Fruit fly (Drosophila melanogaster): ENCODE results near the gene rdx.

The rdx gene

DNA sequence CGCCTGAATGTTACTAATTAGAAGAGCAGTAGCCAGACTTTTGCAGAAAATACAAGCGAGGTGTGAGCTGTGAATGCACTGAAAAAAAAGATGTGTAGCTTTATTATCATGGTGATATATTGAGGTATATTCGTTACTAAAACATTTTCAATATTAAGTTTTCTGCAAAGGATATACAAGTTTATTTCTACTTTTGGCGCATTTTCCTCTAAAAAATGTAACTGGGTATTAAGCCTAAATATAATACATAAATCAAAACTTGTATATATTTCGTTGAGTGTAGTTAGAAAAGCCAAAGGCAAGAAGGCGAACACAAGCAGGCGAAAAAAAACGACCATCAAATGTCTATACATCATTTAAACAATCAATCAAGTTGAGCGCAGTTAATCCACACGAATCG, 9.8 kb upstream of the rdx start:
- TF ChIP-seq CG9948 (tag; optimal IDR thresholded peaks at IDR 0.05): no peak
- no peak for TF ChIP-seq CG17806 (tag; optimal IDR thresholded peaks at IDR 0.05)
- no peak for TF ChIP-seq Pif1B (GFP tag; optimal IDR thresholded peaks at IDR 0.05)
- TF ChIP-seq rn (GFP tag; IDR thresholded peaks at IDR 0.05): no peak
- no peak for TF ChIP-seq CG13204 (GFP tag; optimal IDR thresholded peaks at IDR 0.05)
- no peak for TF ChIP-seq fd96Ca (GFP tag; IDR thresholded peaks at IDR 0.05)
- TF ChIP-seq Ets98B (GFP tag; IDR thresholded peaks at IDR 0.05): no peak
- no peak for TF ChIP-seq gl (tag; optimal IDR thresholded peaks at IDR 0.05)
- no peak for TF ChIP-seq CG8301 (tag; optimal IDR thresholded peaks at IDR 0.05)
- TF ChIP-seq CG10348 (GFP tag; IDR thresholded peaks at IDR 0.05): no peak
- TF ChIP-seq D1 (tag; optimal IDR thresholded peaks at IDR 0.05): no peak

DNA sequence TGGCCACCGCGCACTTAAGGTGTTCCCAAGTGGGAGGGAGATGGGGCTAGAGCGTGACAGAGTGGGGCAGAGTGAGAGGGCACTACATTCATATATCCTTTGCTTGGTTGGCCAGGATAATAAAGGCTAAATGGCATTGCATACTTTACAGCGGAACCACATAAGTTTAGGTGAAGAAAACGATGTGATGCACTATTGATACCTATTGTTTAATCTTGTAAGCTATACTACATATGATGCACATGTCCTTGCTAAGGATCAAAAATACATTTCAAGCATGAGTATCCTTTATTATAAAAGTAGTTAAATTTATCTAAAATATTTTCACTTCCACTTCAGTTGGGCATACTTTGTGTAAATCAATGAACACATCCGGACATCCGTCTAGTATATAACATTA, 9.2 kb upstream of the rdx start:
- TF ChIP-seq CG12605 (GFP tag; IDR thresholded peaks at IDR 0.05) (no peak), CG15710 (tag; optimal IDR thresholded peaks at IDR 0.05) (peak; percentile 6)

DNA sequence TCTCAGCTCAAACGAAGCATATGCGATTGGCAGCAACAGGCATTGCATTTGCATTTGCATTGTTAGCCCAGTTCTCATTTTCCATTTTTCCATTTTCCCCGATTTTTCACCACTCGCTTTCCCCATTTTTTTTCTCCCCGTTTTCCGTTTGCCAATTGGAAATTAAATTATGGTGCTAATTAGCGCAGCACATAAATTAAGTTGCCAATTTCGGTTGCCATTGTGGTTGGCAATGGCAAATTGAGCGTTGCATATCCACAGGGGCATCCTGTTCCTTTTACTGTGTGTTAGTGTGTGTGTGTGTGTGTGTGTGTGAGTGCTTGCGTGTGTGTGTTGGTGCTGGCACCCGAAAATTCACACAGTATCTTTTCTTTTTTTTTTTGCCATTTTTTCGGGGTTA, 5.5 kb upstream of the rdx start:
- TF ChIP-seq CG10348 (GFP tag; IDR thresholded peaks at IDR 0.05) (no peak), CG15710 (tag; optimal IDR thresholded peaks at IDR 0.05) (no peak), CG17806 (tag; optimal IDR thresholded peaks at IDR 0.05) (no peak), CG12605 (GFP tag; IDR thresholded peaks at IDR 0.05) (no peak), Snoo (tag; optimal IDR thresholded peaks at IDR 0.05) (no peak), D1 (tag; optimal IDR thresholded peaks at IDR 0.05) (no peak), CG8159 (tag; optimal IDR thresholded peaks at IDR 0.05) (no peak), rn (GFP tag; IDR thresholded peaks at IDR 0.05) (no peak), gl (tag; optimal IDR thresholded peaks at IDR 0.05) (no peak), EcR (GFP tag; optimal IDR thresholded peaks at IDR 0.05) (no peak), Pif1A (GFP tag; optimal IDR thresholded peaks at IDR 0.05) (no peak), CG4496 (GFP tag; IDR thresholded peaks at IDR 0.05) (no peak), Pif1B (GFP tag; optimal IDR thresholded peaks at IDR 0.05) (no peak), CG14655 (GFP tag; optimal IDR thresholded peaks at IDR 0.05) (no peak), CG34367 (tag; optimal IDR thresholded peaks at IDR 0.05) (no peak)

DNA sequence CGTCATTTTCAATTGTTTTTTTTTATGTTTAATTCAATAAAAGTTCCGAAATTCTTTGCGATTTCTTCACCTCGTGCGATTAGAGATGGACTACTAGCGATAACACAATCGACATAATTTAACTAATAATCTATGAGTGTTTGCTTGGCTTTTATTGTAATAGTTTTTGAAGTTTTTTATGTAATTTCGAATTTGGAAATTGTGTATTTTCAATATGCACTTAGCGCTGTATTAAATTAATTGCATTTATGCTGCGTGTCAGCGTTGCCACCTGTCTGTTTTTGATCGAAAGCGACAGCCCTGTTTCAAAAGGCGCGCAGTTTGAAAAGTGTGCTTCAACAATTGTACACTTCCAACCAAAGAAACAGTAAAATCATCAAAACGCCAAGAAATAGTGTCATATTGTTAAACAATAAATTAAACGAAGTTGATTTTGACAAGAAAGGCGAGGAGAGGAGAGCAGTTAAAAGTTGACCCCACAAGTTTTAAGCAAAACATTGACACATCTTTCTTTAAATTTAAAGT, 4.1 kb upstream of the rdx start, which contains the start of gene CG9922:
TSS of gene CG9922 (minus strand) at position 475 of the 525 bp plus-strand sequence.
- TF ChIP-seq CG9948 (tag; optimal IDR thresholded peaks at IDR 0.05) (no peak), CG17806 (tag; optimal IDR thresholded peaks at IDR 0.05) (peak; percentile 16), Snoo (tag; optimal IDR thresholded peaks at IDR 0.05) (no peak), CG34367 (tag; optimal IDR thresholded peaks at IDR 0.05) (no peak), CG4496 (GFP tag; IDR thresholded peaks at IDR 0.05) (no peak), EcR (GFP tag; optimal IDR thresholded peaks at IDR 0.05) (peak; percentile 55), CG15710 (tag; optimal IDR thresholded peaks at IDR 0.05) (peak; percentile 16), D1 (tag; optimal IDR thresholded peaks at IDR 0.05) (peak; percentile 87), CG13204 (GFP tag; optimal IDR thresholded peaks at IDR 0.05) (no peak), CG12605 (GFP tag; IDR thresholded peaks at IDR 0.05) (no peak), Pif1A (GFP tag; optimal IDR thresholded peaks at IDR 0.05) (peak; percentile 43)

DNA sequence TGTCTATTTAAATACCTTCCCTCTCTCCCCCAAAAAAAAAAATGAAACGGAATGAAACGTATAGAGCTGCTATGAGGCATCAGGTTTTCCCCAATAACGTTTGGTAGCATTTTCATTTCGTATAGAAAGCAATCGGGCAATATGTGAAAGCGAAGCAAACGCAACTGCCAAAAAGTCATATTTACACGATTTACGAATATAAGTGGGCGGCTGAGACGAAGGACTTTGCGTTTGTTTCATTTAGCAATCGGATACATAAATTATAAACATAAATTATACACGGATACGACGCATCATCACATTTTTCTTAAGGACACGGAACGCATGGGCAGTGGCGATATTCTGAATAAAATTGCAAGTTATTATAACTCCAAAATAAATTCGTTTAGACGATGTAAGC, 2.8 kb upstream of the rdx start:
- no peak for TF ChIP-seq CG4496 (GFP tag; IDR thresholded peaks at IDR 0.05)
- TF ChIP-seq CG32121 (GFP tag; IDR thresholded peaks at IDR 0.05): no peak
- no peak for TF ChIP-seq rn (GFP tag; IDR thresholded peaks at IDR 0.05)
- no peak for TF ChIP-seq Pif1A (GFP tag; optimal IDR thresholded peaks at IDR 0.05)
- TF ChIP-seq Pif1B (GFP tag; optimal IDR thresholded peaks at IDR 0.05): no peak
- TF ChIP-seq CG8159 (tag; optimal IDR thresholded peaks at IDR 0.05): no peak
- no peak for TF ChIP-seq fd96Ca (GFP tag; IDR thresholded peaks at IDR 0.05)
- no peak for TF ChIP-seq Snoo (tag; optimal IDR thresholded peaks at IDR 0.05)
- no peak for TF ChIP-seq CG8301 (tag; optimal IDR thresholded peaks at IDR 0.05)
- no peak for TF ChIP-seq EcR (GFP tag; optimal IDR thresholded peaks at IDR 0.05)
- no peak for TF ChIP-seq CG17806 (tag; optimal IDR thresholded peaks at IDR 0.05)
- no peak for TF ChIP-seq CG9948 (tag; optimal IDR thresholded peaks at IDR 0.05)
- TF ChIP-seq CG34367 (tag; optimal IDR thresholded peaks at IDR 0.05): no peak
- no peak for TF ChIP-seq CG12605 (GFP tag; IDR thresholded peaks at IDR 0.05)
- TF ChIP-seq CG15710 (tag; optimal IDR thresholded peaks at IDR 0.05): no peak
- TF ChIP-seq gl (tag; optimal IDR thresholded peaks at IDR 0.05): no peak
- TF ChIP-seq D1 (tag; optimal IDR thresholded peaks at IDR 0.05): no peak

DNA sequence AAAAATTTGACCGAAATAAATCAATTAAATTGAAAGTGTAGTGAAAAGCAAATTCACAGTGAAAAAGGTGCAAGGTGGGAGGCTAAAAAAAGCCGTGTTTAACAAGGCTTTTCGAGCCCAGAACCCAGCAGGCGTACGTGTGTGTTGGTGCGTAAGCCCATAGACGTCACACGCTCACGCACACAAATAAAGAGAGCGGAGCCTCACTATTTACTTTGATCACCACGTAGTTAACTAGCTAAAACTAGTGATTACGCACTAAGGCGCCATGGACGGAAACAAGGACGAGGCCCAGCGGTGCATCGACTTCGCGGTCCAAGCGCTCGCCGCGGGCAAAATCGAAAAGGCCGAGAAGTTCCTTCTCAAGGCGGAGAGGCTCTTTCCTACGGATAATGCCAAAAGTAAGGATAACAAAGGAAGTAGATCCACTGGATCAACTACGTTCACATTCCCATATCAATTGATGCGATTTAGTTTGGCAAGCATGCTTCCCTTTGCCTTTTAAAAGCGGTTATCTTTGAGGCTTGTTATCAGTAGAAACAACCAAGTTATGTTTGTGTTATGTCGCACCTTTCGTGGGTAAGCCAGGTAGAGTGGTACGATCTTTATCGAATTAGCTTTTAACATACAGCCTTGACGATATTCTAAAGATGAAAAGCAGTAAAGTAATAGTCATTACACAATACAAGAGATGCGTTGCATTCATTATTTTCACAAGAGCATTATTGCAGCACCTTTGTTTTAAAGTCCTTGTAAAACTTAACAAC, 748 bp upstream of the rdx start:
- TF ChIP-seq CG4496 (GFP tag; IDR thresholded peaks at IDR 0.05) (no peak), Ets98B (GFP tag; IDR thresholded peaks at IDR 0.05) (no peak), CG8159 (tag; optimal IDR thresholded peaks at IDR 0.05) (no peak), CG13204 (GFP tag; optimal IDR thresholded peaks at IDR 0.05) (no peak), CG15710 (tag; optimal IDR thresholded peaks at IDR 0.05) (no peak), CG12605 (GFP tag; IDR thresholded peaks at IDR 0.05) (no peak), CG9948 (tag; optimal IDR thresholded peaks at IDR 0.05) (no peak), CG10348 (GFP tag; IDR thresholded peaks at IDR 0.05) (no peak), CG34367 (tag; optimal IDR thresholded peaks at IDR 0.05) (no peak), CG8301 (tag; optimal IDR thresholded peaks at IDR 0.05) (no peak), gl (tag; optimal IDR thresholded peaks at IDR 0.05) (no peak), Snoo (tag; optimal IDR thresholded peaks at IDR 0.05) (no peak), CG14655 (GFP tag; optimal IDR thresholded peaks at IDR 0.05) (no peak), CG17806 (tag; optimal IDR thresholded peaks at IDR 0.05) (no peak), D1 (tag; optimal IDR thresholded peaks at IDR 0.05) (no peak), EcR (GFP tag; optimal IDR thresholded peaks at IDR 0.05) (no peak), CG32121 (GFP tag; IDR thresholded peaks at IDR 0.05) (no peak), rn (GFP tag; IDR thresholded peaks at IDR 0.05) (no peak), Pif1B (GFP tag; optimal IDR thresholded peaks at IDR 0.05) (no peak)
